Worm (Caenorhabditis elegans) whole organism, early embryonic: ENCODE results near the gene T22E5.6.

Experiments
- ama-1 ChIP-seq: fragments of 150-350 bp; optimal IDR thresholded peaks from 2 replicates; lab custom pipeline; 2014
- flt-1 ChIP-seq: fragments of 200-800 bp; sonication (Bioruptor generic); IDR thresholded peaks from 2 replicates; pipeline ENCODE4 v1.3.6; 2022; ENCODE audit warnings: missing genetic modification characterization, missing compliant biosample characterization

DNA sequence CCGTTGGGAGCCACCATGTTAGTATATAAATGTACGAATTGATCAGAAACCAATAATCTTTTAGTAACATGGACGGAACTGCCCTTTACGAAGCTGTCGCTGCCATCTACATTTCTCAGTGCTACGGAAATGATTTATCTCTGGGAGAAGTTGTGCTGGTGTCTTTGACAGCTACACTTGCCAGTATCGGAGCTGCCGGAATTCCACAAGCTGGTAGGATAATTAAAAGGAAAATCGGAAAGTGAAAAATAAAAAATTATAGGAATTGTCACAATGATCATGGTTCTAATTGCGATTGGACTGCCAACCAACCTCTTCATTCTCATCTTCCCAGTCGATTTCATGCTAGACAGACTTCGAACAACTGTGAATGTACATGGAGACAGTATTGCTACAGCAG is 10.3 kb downstream of the T22E5.6 start:
- TF ChIP-seq ama-1 (lab: Kevin White, UChicago) (no peak), flt-1 (GFP tag; lab: Robert Waterston, UW) (no peak)
